Worm (Caenorhabditis elegans) whole organism, young adult: ENCODE data around the gene Y6G8.6.

Source experiments
- dpl-1 ChIP-seq: fragments of 150-350 bp; optimal IDR thresholded peaks from 2 replicates; lab custom pipeline; 2014; ENCODE audit warnings: missing biosample characterization, missing genetic modification reagents, missing genetic modification characterization
- nhr-120 ChIP-seq: fragments of 200-800 bp; sonication (Bioruptor generic); IDR thresholded peaks from 2 replicates; pipeline ENCODE4 v1.3.6; 2022; ENCODE audit warnings: missing genetic modification characterization, missing compliant biosample characterization

DNA sequence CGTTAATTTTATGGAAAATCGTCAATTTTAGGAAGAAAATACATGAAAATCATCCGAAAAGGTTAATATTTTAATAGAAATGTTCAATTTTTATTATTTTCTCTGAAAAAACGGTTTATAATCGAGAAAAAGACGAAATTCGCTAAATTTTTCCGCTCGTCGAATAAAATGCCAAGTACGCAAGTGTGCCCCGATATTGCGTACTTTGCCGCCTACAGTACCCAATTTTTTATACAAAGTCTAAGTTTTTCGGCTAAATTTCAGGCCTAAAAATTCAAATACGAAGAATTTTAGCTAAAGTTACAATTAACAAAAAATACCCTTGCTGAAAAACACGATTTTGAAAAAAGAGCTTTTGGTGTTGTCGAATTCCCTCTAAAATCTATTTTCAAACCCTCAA, 42.1 kb upstream of the Y6G8.6 start:
- no peak for TF ChIP-seq dpl-1 (GFP tag; lab: Kevin White, UChicago)
- no peak for TF ChIP-seq nhr-120
